Worm (Caenorhabditis elegans): ENCODE results near the gene glb-23.

DNA sequence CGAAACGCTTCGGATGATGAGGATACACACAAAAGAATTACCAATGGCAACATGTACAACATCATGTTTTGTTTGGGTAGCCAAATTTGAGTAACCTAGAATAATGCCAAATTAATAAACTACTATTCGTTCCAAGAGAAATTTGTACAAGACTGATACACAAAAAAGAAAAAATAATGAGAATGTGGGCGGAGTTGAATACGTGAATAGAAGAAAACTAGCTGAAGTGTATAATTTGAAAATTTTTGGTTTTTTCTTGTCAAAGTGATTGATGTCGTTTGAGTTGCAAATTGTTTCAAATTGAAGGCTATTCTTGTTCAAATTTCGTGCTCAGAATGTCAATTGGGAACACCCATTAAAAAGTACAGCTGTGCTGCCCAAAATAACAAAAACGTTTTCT is 27.6 kb downstream of the glb-23 start, which contains the start of gene R13A1.5:
- TF ChIP-seq nhr-12 (tag; optimal IDR thresholded peaks at IDR 0.05) (no peak), daf-12 (tag; optimal IDR thresholded peaks at IDR 0.05) (no peak), pqm-1 (tag; optimal IDR thresholded peaks at IDR 0.05) (no peak), elt-3 (tag; optimal IDR thresholded peaks at IDR 0.05) (no peak), lin-39 (tag; optimal IDR thresholded peaks at IDR 0.05) (no peak), nhr-28 (tag; optimal IDR thresholded peaks at IDR 0.05) (no peak), ZK546.5 (tag; optimal IDR thresholded peaks at IDR 0.05) (no peak), elt-2 (tag; optimal IDR thresholded peaks at IDR 0.05) (no peak), fos-1 (tag; optimal IDR thresholded peaks at IDR 0.05) (no peak), ztf-11 (tag; optimal IDR thresholded peaks at IDR 0.05) (no peak)
